Fruit fly (Drosophila melanogaster): Measurements from ENCODE around the gene Trpgamma.

dm6 chr2L:16683958-16684877 lies 7.7 kb upstream of the Trpgamma start, which contains the start of gene CG31807:
- no peak for TF ChIP-seq CTCF (optimal IDR thresholded peaks at IDR 0.05)
- no peak for TF ChIP-seq CG8478 (optimal IDR thresholded peaks at IDR 0.05)
